Fruit fly (Drosophila melanogaster): ENCODE measurements around the gene psh.

Gene psh

dm6 chrX:18523146-18523812, 36.6 kb upstream of the psh start:
- TF ChIP-seq D1 (tag; optimal IDR thresholded peaks at IDR 0.05): no peak
- TF ChIP-seq CG13204 (GFP tag; optimal IDR thresholded peaks at IDR 0.05): no peak
- no peak for TF ChIP-seq Pif1B (GFP tag; optimal IDR thresholded peaks at IDR 0.05)
- TF ChIP-seq CG14655 (GFP tag; optimal IDR thresholded peaks at IDR 0.05): no peak
- TF ChIP-seq CG15710 (tag; optimal IDR thresholded peaks at IDR 0.05): no peak
- no peak for TF ChIP-seq CG8301 (tag; optimal IDR thresholded peaks at IDR 0.05)
- TF ChIP-seq CG32121 (GFP tag; IDR thresholded peaks at IDR 0.05): no peak

dm6 chrX:18522395-18523104, 35.8 kb upstream of the psh start, which contains the start of gene CG6481:
CG6481 (minus strand) TSS chrX:18522445.
- TF ChIP-seq CG17806 (tag; optimal IDR thresholded peaks at IDR 0.05) (peak; percentile 8), D1 (tag; optimal IDR thresholded peaks at IDR 0.05) (no peak), CG14655 (GFP tag; optimal IDR thresholded peaks at IDR 0.05) (no peak)

- TF ChIP-seq CG15710 (tag; optimal IDR thresholded peaks at IDR 0.05) (no peak), CG17806 (tag; optimal IDR thresholded peaks at IDR 0.05) (no peak), CG34367 (tag; optimal IDR thresholded peaks at IDR 0.05) (no peak), CG8159 (tag; optimal IDR thresholded peaks at IDR 0.05) (no peak), CG10348 (GFP tag; IDR thresholded peaks at IDR 0.05) (no peak), Pif1A (GFP tag; optimal IDR thresholded peaks at IDR 0.05) (no peak), fd96Ca (GFP tag; IDR thresholded peaks at IDR 0.05) (no peak), CG14655 (GFP tag; optimal IDR thresholded peaks at IDR 0.05) (no peak), Ets98B (GFP tag; IDR thresholded peaks at IDR 0.05) (no peak), CG8301 (tag; optimal IDR thresholded peaks at IDR 0.05) (no peak), Snoo (tag; optimal IDR thresholded peaks at IDR 0.05) (no peak), CG32121 (GFP tag; IDR thresholded peaks at IDR 0.05) (no peak), CG9948 (tag; optimal IDR thresholded peaks at IDR 0.05) (no peak), CG12605 (GFP tag; IDR thresholded peaks at IDR 0.05) (no peak), D1 (tag; optimal IDR thresholded peaks at IDR 0.05) (no peak), EcR (GFP tag; optimal IDR thresholded peaks at IDR 0.05) (no peak), rn (GFP tag; IDR thresholded peaks at IDR 0.05) (no peak), gl (tag; optimal IDR thresholded peaks at IDR 0.05) (no peak), CG13204 (GFP tag; optimal IDR thresholded peaks at IDR 0.05) (no peak), CG4496 (GFP tag; IDR thresholded peaks at IDR 0.05) (no peak)
Measured at dm6 chrX:18520360-18520759, 33.6 kb upstream of the psh start.

- TF ChIP-seq CG15710 (tag; optimal IDR thresholded peaks at IDR 0.05) (peak; percentile 6), Ets98B (GFP tag; IDR thresholded peaks at IDR 0.05) (peak; percentile 64), D1 (tag; optimal IDR thresholded peaks at IDR 0.05) (no peak), CG4496 (GFP tag; IDR thresholded peaks at IDR 0.05) (peak; percentile 77), CG13204 (GFP tag; optimal IDR thresholded peaks at IDR 0.05) (peak; percentile 48), CG14655 (GFP tag; optimal IDR thresholded peaks at IDR 0.05) (peak; percentile 10), CG12605 (GFP tag; IDR thresholded peaks at IDR 0.05) (peak; percentile 48; the same call in 1 of the 2 replicates), gl (tag; optimal IDR thresholded peaks at IDR 0.05) (no peak), CG32121 (GFP tag; IDR thresholded peaks at IDR 0.05) (peak; percentile 28; the same call in 1 of the 2 replicates)
Measured at dm6 chrX:18517415-18517814, 30.7 kb upstream of the psh start.

- peak; percentile 21 for TF ChIP-seq CG8159 (tag; optimal IDR thresholded peaks at IDR 0.05)
- TF ChIP-seq CG14655 (GFP tag; optimal IDR thresholded peaks at IDR 0.05): peak; percentile 9
- TF ChIP-seq CG12605 (GFP tag; IDR thresholded peaks at IDR 0.05): peak; percentile 15; the same call in 1 of the 2 replicates
- 0 out of 3 replicates have a peak, but pooled peaks have one; percentile 42 for TF ChIP-seq fd96Ca (GFP tag; IDR thresholded peaks at IDR 0.05)
- no peak for TF ChIP-seq CG10348 (GFP tag; IDR thresholded peaks at IDR 0.05)
- TF ChIP-seq CG4496 (GFP tag; IDR thresholded peaks at IDR 0.05): peak; percentile 68
Measured at dm6 chrX:18515988-18516541, 29.3 kb upstream of the psh start.

dm6 chrX:18515205-18515921, 28.6 kb upstream of the psh start, which contains the start of the genes Bx and HisRS:
Bx (plus strand) TSS chrX:18515428.
HisRS (plus strand) TSS chrX:18515428.
- TF ChIP-seq CG4496 (GFP tag; IDR thresholded peaks at IDR 0.05): peak; percentile 9; the same call in 2 of the 3 replicates
- TF ChIP-seq gl (tag; optimal IDR thresholded peaks at IDR 0.05): no peak
- TF ChIP-seq EcR (GFP tag; optimal IDR thresholded peaks at IDR 0.05): peak; percentile 31

Measured in whole organism, pupa.